Worm (Caenorhabditis elegans): Measurements from ENCODE around the gene ddi-1.

- TF ChIP-seq snpc-4 (tag; optimal IDR thresholded peaks at IDR 0.05) = no peak
- TF ChIP-seq nhr-11 (tag; optimal IDR thresholded peaks at IDR 0.05) = no peak
- TF ChIP-seq mdl-1 (tag; optimal IDR thresholded peaks at IDR 0.05) = peak in 1 of 2 experiments; percentile 62
- no peak for TF ChIP-seq ztf-11 (tag; optimal IDR thresholded peaks at IDR 0.05)
- peak; percentile 72 for TF ChIP-seq tbx-2 (tag; optimal IDR thresholded peaks at IDR 0.05)
- no peak for TF ChIP-seq ceh-63 (GFP tag; optimal IDR thresholded peaks at IDR 0.05)
- no peak for TF ChIP-seq F16B12.6 (tag; optimal IDR thresholded peaks at IDR 0.05)
- no peak for TF ChIP-seq jun-1 (tag; optimal IDR thresholded peaks at IDR 0.05)
- no peak for TF ChIP-seq mep-1 (tag; optimal IDR thresholded peaks at IDR 0.05)
Observed at ce11 chrIV:6500843-6501242, 21.8 kb upstream of the ddi-1 start.

Measured in whole organism, L1 larva.